Worm (Caenorhabditis elegans) whole organism, dauer: ENCODE results near the gene hrg-3.

Source experiments
- unc-62 ChIP-seq: sonication (generic microtip); optimal IDR thresholded peaks from 2 replicates; lab custom pipeline; 2017; ENCODE audit warnings: missing biosample characterization, missing genetic modification reagents, missing genetic modification characterization

Gene hrg-3

DNA sequence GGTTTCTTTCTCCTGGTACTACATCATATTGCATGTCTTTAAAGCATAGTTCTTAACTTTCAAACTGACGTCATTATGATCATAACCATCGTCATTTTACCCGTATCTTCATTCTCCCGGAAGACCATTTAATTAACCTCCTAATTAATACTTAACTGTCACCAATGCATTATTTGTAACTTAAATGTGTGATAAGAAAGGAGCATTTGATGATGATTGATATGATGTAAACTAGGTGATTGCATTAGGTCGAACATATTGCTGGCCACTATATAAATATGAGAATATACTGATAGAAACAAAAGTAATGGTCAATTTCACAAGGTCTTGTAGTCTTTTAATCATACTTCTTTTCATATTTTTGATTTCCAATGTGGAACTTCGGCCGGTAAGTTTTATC is at the start of gene hrg-3:
hrg-3 (plus strand) TSS at position 227 of the 400 bp plus-strand sequence.
- TF ChIP-seq unc-62 (GFP tag; lab: Kevin White, UChicago), result no peak

DNA sequence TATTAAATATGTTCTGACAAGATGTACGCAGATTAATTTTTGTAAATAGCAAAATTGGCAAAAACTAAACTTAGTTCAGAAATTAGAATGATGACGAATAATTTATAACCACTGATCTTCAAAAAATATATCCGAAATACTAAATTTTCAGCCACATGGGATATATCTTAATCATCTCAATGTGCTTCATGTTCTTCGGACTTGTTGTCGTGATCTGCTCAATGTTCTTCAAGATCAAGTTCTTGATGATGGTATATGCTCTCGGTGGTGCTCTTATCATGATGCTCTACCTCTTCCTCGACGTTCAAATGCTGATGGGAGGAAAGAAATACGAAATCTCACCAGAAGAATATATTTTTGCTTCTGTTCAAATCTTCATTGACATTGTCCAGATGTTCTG is 49.7 kb upstream of the hrg-3 start:
- no peak for TF ChIP-seq unc-62 (GFP tag; lab: Kevin White, UChicago)

DNA sequence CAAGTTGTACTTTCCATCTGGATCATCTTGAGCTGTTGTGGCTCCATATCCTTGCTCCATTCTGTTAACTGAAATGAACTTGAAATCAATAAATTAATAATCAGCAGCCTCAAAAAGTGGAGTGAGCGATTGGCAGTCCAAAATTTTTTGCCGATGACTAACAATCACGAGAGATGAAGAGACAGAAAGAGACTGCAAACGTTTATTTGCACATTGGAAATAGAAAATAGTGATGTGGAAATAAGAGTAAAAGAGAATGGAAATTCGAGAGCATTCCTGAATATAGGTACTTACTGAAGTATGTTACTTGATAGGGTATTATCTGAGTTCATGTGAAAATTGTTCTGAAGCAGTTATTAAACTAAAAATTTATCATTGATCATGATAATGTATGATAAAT is 46.5 kb upstream of the hrg-3 start, which contains the start of gene tag-120:
tag-120 (minus strand) TSS at position 68 of the 400 bp plus-strand sequence.
- no peak for TF ChIP-seq unc-62 (GFP tag; lab: Kevin White, UChicago)

DNA sequence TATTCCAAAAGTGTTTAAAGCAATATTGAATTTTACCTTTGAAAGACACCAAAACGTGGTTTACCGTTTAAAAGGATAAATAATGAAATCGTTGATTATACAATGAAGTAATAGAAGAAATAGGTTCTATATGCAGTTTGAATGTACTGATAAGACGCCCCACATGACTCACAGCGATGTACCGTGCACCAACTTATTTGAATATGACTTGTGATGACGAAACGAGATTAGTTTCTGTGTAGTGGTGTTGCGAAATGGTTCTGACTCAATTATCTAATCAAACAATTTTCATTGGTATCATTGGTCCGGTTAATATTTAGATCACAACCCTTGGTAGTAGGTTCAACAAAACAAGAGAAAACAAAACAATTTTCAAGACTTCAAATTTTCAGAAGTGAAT is 45.1 kb upstream of the hrg-3 start:
- no peak for TF ChIP-seq unc-62 (GFP tag; lab: Kevin White, UChicago)

DNA sequence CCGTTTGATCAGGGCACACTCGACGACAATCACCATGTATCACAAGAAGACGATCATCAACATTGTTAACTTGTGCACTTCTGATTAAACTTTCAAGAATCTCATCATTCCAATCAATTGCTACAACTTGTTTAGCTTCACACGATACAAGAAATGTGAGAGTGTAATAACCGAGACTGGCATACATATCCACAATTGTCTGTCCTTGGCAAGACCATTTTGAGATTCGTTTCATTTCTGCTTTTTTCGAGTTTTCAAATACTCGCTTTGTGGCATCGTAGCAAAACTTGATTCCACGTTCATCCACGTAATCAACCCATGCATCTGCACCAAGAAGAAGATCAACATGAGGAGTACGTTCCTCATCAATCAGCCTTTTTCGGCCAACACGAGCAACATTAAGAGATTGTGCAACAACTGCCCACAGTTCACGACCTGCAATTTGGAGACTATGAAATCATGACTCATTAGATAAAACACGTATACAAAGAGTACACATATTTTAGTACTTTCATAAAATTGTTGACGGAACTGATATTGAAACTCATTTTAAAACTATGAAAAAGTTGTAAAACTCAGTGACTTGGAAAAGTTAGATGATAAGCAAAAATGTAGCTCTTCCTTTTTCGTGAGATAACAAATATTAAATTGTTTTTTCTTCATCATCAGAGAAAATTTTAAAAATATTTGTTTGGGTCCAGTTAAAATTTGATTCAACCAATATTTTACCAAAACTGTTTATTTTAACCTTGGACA is 43.7 kb upstream of the hrg-3 start:
- no peak for TF ChIP-seq unc-62 (GFP tag; lab: Kevin White, UChicago)

DNA sequence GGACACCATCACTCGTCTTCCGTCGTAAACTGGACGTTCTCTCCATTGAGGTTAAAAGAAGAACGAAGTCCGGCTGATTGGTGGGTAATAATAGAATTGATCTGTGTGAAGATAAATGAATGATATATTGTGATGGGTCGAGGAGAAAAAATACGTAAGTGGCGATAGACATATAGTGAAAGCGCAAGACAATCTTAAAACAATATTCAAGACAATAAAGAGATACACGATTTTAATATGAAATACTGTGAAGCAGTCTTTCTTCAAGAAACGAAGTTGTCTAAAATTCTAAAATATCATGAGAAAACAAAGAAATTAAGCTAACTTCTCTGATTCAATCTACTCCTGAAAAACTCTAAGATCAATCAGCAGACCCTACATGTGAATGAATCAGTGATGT is 42.7 kb upstream of the hrg-3 start, which contains the start of gene F40F9.10:
F40F9.10 (minus strand) TSS at position 101 of the 400 bp plus-strand sequence.
- no peak for TF ChIP-seq unc-62 (GFP tag; lab: Kevin White, UChicago)

DNA sequence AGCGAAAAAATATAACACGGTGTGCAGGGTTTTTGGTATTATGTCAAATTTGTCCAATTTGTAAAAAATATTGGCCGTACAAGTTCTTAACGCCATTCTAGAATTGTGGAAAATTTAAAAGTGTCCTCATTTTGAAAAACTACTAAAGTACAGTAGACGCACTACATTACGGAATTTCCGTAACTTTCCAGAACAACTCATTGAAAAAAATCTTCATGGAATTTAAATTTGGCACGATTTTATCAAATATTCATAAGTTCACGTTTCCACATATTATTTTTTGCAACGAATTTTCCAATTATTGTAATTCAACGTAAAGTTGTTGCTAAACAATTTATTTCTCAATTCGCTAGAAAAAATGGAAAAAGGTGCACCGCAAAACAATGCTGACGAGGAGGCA is 41.4 kb upstream of the hrg-3 start, which contains the start of gene F40F9.3:
F40F9.3 (plus strand) TSS at position 301 of the 400 bp plus-strand sequence.
- TF ChIP-seq unc-62 (GFP tag; lab: Kevin White, UChicago), result no peak

DNA sequence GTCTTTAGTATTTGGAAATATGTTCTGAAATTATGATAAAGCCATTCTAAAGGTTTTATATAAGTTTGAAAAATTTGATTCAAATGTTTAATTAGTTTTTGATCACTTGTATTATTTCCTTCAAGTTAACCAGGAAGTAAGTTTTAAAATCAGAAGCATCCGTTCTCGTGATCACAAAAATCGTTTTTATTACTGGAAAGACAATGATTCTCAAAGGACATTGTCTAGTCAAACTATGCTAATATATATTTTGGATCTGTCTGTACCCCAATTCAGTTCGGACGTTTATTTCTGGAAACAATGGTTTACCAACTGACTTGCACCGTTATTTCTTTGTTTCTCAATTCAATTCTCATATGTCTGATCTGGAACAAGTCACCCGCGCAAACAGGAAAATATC is 39.9 kb upstream of the hrg-3 start, which contains the start of gene str-188:
str-188 (plus strand) TSS at position 301 of the 400 bp plus-strand sequence.
- TF ChIP-seq unc-62 (GFP tag; lab: Kevin White, UChicago), result no peak

DNA sequence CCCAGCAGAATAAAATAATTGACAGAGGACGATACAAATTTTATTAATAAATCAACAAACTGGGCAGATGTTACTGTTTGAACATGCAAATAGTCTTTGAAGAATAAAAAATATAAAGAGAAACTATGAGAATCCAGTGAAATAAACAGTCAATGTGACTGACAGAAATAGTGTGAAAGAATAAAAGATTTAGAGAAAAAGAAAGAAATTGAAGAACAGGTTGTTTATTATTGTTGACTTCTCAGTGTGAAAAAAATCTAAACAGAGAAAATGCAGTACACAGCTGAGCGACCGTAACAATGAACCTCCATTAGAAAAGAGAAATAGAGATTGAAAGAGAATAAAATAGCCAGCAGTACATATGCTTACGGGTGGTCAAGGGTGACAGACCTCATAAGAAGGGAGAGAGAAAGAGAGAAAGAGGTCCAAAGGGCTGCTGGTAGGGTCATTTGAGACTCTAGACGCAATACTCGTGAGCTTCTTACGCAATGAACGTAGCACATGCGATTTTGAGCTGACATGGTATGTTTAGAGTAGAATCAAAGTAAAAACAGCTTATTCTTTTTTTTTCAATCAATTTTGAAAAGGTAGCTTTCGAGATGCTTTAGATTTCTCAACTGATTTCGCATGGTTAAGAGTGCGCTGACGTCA is 32.1 kb upstream of the hrg-3 start, which contains the start of gene slcr-46.3:
slcr-46.3 (minus strand) TSS at position 86 of the 651 bp plus-strand sequence.
- TF ChIP-seq unc-62 (GFP tag; lab: Kevin White, UChicago), result no peak

DNA sequence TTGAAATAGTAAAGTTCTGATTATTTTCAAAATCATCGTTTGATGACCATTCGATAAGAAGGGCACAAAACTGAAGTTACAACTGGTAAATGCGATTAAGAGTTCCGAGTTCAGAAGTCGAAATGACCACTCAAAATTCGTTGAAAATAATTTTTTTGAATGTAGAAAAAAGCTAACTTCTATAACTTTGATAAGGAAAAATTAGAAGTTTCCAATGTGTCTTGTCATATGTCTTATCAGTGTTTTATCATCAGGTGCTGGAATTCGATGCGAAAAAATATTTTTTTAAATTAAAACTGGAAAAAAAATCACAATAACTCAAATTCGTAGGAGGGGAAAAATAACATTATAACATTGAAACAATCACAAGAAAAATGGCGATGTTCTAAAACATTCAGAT is 30.5 kb upstream of the hrg-3 start:
- TF ChIP-seq unc-62 (GFP tag; lab: Kevin White, UChicago), result no peak

DNA sequence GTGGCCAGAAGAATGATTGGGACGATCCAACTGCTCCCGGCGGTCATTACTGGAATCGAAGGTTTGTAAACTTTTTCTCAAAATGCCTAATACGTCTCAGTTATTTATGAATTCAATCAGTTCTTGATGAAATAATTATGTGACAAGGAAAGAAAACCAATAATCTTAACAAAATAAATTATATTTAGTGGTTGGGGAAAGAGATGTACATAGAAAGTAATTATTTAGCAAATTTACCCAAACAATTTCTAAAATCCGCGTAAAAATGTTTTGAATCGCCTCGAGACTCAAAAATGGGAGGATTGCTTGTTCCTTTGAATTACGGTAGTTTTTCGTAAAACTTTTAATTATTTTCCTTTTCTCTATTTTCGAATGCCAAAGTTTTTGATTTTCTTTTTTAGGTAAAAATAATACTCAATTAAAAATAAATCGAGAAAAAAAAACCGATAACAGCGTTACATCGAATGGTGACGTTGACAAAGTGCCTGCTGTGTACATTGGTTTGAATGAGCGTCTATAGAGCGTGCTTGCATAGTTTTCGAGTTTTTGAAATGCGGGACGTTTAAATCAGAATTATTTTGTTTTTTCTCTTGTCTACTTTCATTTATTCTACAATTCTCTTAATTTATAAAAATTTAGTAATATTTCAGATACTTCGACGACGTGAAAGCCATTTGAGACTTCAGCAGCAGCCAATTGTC is 26.7 kb upstream of the hrg-3 start, which contains the start of the genes aagr-3 and drap-1:
aagr-3 (minus strand) TSS at position 51 of the 701 bp plus-strand sequence.
drap-1 (plus strand) TSS at position 645 of the 701 bp plus-strand sequence.
- TF ChIP-seq unc-62 (GFP tag; lab: Kevin White, UChicago), result no peak

DNA sequence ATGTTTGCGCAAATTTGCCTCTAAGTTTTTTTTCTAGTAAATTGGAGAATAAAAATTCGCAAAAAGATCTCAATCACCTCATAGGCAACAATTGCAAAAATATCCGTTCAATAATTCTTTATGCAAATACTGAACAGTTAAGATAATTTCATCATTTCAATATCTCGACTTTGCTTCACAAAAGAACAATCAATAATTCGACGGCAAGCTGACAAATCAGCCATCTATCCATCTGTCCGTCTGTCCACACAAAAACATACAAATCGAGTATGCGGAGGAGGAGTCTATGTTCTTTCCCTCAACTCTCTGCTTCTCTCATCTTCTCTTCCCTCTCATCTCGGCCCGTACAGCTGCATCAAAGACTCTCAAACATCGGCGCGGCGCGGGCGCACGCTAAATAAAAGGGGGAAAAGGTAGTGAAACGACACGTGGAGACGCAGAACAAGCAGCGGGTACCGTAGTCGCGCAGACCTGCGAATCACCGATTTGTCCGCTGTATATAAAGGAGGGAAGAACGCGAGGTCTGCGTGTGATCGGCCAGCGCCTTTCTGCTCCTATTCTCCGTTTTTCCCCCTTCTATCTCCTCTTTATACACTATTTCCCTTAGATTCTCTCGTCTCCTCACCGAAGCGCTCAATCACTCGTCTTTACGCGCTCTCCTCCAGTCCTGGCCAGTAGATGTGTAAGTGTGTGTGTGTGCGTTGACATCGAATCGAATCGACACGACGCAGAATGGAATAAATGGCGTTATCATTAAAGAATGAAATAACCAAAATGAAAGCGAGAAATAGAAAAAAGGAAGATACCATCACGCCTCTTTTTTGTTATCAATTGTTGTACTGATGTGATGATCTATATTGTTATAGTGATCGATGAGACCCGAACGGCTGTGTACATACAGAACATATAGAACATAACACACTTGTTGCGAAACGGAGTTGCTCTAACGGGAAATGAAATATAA is 25.2 kb upstream of the hrg-3 start:
- TF ChIP-seq unc-62 (GFP tag; lab: Kevin White, UChicago), result peak; percentile 28

DNA sequence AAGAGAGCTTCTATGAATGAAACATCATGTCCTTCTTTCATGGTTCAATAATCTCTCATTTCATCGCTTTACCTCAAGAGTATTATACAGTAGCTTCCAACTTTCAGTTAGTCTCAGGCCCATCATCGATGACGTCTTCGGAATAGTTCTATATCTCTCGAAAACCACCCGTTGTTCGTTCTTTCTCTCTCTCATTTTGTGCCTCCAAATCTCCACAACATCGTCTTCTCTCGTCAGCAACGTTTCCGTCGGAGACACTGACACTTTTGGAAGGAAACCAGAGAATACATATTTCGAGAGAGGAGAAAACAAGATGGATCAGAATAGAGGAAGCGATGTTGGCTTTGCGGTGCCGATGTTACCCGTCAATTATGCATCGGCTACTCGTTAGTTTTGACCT is 24.4 kb upstream of the hrg-3 start:
- no peak for TF ChIP-seq unc-62 (GFP tag; lab: Kevin White, UChicago)

DNA sequence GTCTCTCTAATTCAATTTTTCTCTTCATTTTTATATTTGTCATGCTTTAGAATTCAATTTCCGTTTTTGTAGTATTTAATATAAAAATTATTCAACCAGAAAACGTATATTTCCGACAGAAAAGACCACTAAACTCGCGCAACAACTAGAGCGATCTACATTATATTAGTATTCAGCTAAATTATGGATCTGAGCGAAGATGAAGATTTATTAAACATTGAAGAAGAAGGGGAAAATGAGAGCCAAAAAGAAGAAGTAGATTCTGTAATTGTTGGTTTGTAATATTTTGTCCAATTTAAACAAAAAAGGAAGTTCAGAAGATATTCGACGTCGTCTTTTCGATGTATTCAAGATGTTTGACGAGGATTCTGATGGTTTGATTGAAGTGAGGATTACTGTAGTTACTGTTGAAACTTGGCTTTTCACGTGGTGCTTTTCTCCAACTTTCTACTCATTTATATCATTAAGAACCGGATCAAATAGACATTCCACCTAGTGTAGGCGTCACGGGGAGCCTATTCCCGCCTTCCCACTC is 22.3 kb upstream of the hrg-3 start, which contains the start of gene cal-7:
cal-7 (plus strand) TSS at position 184 of the 535 bp plus-strand sequence.
- TF ChIP-seq unc-62 (GFP tag; lab: Kevin White, UChicago), result no peak
